Fruit fly (Drosophila melanogaster): ENCODE data around the gene CG6462.

The CG6462 gene

DNA sequence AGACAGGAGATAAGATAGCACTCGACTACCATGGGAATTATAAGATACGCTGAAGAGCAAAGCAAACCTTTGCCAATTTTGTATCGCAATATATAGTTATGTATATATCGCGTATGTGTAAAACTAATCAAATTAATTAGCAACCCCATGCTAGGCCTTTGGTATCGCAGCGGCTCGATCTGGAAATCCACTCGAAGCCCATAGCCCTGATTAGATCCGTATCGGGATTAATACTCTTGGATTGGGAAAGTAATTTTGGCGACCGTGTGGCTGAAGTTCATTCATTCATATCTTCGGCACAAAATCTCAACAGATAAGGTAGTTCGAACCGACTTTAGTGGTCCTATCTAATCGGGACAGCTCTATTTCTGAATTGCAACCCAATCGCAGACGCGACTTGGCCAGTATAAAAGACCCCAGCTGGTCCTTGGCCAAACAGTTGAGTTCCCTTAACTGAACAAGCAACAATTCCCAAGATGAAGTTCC, 1.9 kb downstream of the CG6462 start, which contains the start of gene Jon65Aiv (continued):
- no peak for TF ChIP-seq CG11504 (tag; optimal IDR thresholded peaks at IDR 0.05)
- TF ChIP-seq CG34376 (GFP tag; optimal IDR thresholded peaks at IDR 0.05), result peak; percentile 70
- peak; percentile 81 for TF ChIP-seq sug (tag; optimal IDR thresholded peaks at IDR 0.05)
- TF ChIP-seq Eip74EF (GFP tag; optimal IDR thresholded peaks at IDR 0.05), result no peak
- no peak for TF ChIP-seq maf-S (GFP tag; optimal IDR thresholded peaks at IDR 0.05)
- no peak for TF ChIP-seq CG8281 (tag; optimal IDR thresholded peaks at IDR 0.05)
- TF ChIP-seq exex (tag; optimal IDR thresholded peaks at IDR 0.05), result peak; percentile 97
- no peak for TF ChIP-seq Opbp (GFP tag; IDR thresholded peaks at IDR 0.05; ENCODE audit: partially characterized antibody)
- TF ChIP-seq CG7745 (tag; optimal IDR thresholded peaks at IDR 0.05), result no peak
- no peak for TF ChIP-seq CG8290 (GFP tag; optimal IDR thresholded peaks at IDR 0.05)
- TF ChIP-seq CG8290 (tag; optimal IDR thresholded peaks at IDR 0.05), result no peak
- no peak for TF ChIP-seq CG4707 (GFP tag; optimal IDR thresholded peaks at IDR 0.05)
- no peak for TF ChIP-seq CG1647 (GFP tag; optimal IDR thresholded peaks at IDR 0.05)
- TF ChIP-seq grn (GFP tag; optimal IDR thresholded peaks at IDR 0.05), result peak; percentile 98
- no peak for TF ChIP-seq CG12236 (GFP tag; optimal IDR thresholded peaks at IDR 0.05)
- TF ChIP-seq ems (GFP tag; optimal IDR thresholded peaks at IDR 0.05), result no peak

DNA sequence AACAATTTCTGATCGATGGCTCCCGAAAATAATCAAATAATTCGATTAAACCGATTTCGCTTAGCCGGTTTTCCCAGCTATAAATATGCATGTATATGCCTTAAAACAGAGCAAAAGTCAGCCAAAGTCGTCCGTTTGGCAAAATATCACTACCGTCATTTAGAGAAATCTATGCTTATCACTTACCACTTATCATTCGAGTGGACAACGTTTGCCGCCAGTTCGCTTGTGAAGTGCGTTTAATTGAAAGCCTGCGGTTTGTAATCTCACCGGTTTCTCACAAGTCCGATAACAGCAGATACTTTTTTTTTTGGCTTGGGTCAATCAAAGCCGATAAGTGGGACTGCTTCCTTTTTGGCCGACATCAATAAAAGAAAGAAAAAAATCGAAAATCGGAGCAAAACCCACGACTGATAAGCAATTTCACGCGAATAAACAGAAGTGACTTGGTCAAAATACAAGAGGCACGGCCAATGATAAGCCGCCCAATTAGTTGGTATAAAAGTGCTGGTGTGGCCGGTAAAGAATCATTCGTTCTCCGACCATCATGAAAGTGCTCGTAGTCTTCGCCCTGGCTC, 13.4 kb downstream of the CG6462 start, which contains the start of gene Jon65Aiii:
Gene Jon65Aiii (plus strand): TSS at position 528 of the 578 bp plus-strand sequence.
- TF ChIP-seq HmgZ (tag; optimal IDR thresholded peaks at IDR 0.05) (peak; percentile 6), Med (GFP tag) (no peak), mirr (GFP tag; optimal IDR thresholded peaks at IDR 0.05) (peak; percentile 88), Hey (tag; optimal IDR thresholded peaks at IDR 0.05) (peak; percentile 99), run (tag; optimal IDR thresholded peaks at IDR 0.05) (peak; percentile 82), YL-1 (GFP tag; optimal IDR thresholded peaks at IDR 0.05) (no peak), sug (tag; optimal IDR thresholded peaks at IDR 0.05) (peak; percentile 70), exex (tag; optimal IDR thresholded peaks at IDR 0.05) (peak; percentile 99), crp (GFP tag; optimal IDR thresholded peaks at IDR 0.05) (no peak), so (GFP tag; IDR thresholded peaks at IDR 0.05) (no peak), GATAe (GFP tag; conservative IDR thresholded peaks at IDR 0.05) (peak; percentile 37; the same call in 1 of the 2 replicates), grn (GFP tag; optimal IDR thresholded peaks at IDR 0.05) (peak; percentile 83), sima (GFP tag; optimal IDR thresholded peaks at IDR 0.05) (no peak), CG4404 (GFP tag; IDR thresholded peaks at IDR 0.05) (no peak), gcm2 (GFP tag; optimal IDR thresholded peaks at IDR 0.05) (no peak), eyg (GFP tag; optimal IDR thresholded peaks at IDR 0.05) (no peak), sd (tag; optimal IDR thresholded peaks at IDR 0.05) (peak; percentile 18), CG31224 (GFP tag; IDR thresholded peaks at IDR 0.05) (no peak), CG2120 (GFP tag; optimal IDR thresholded peaks at IDR 0.05) (no peak), BEAF-32 (GFP tag; optimal IDR thresholded peaks at IDR 0.05) (no peak), gro (GFP tag; optimal IDR thresholded peaks at IDR 0.05) (peak; percentile 76), CG34376 (GFP tag; optimal IDR thresholded peaks at IDR 0.05) (peak; percentile 71), CG18599 (GFP tag; optimal IDR thresholded peaks at IDR 0.05) (peak; percentile 45), CG8281 (tag; optimal IDR thresholded peaks at IDR 0.05) (no peak), cwo (GFP tag; optimal IDR thresholded peaks at IDR 0.05) (peak; percentile 15), lab (GFP tag; optimal IDR thresholded peaks at IDR 0.05) (peak; percentile 1)
